Worm (Caenorhabditis elegans) whole organism, L4 larva: ENCODE measurements around the gene C33D9.13.

Experiments used
- D1046.2 ChIP-seq: fragments of 200-800 bp; sonication (Bioruptor generic); IDR thresholded peaks from 2 replicates; pipeline ENCODE4 v1.3.6; 2022; ENCODE audit warnings: missing genetic modification characterization, missing compliant biosample characterization
- F44E2.7 ChIP-seq: fragments of 200-800 bp; sonication (Bioruptor generic); IDR thresholded peaks from 2 replicates; pipeline ENCODE4 v2.1.2; 2022; ENCODE audit warnings: missing genetic modification characterization, missing compliant biosample characterization
- Y5F2A.4 ChIP-seq: fragments of 200-800 bp; sonication (Bioruptor generic); optimal IDR thresholded peaks from 2 replicates; lab custom pipeline; 2018; ENCODE audit warnings: mild to moderate bottlenecking, missing genetic modification characterization, missing compliant biosample characterization
- ZK546.5 ChIP-seq, 2 experiments: sonication (generic microtip); optimal IDR thresholded peaks; 2 replicates each; lab custom pipeline; 2017; ENCODE audit warnings: missing biosample characterization in 2 of 2, missing genetic modification characterization in 2 of 2
- aha-1 ChIP-seq: fragments of 150-350 bp; peaks from one replicate; lab custom pipeline; 2014; ENCODE audit warnings: missing biosample characterization, missing genetic modification characterization
- arid-1 ChIP-seq: fragments of 200-800 bp; sonication (Bioruptor generic); conservative IDR thresholded peaks from 2 replicates; pipeline ENCODE4 v1.3.6; 2022; ENCODE audit warnings: missing genetic modification reagents, missing genetic modification characterization, missing compliant biosample characterization
- ceh-44 ChIP-seq: fragments of 200-800 bp; sonication (Bioruptor generic); IDR thresholded peaks from 2 replicates; pipeline ENCODE4 v1.3.6; 2022; ENCODE audit warnings: missing genetic modification reagents, missing genetic modification characterization, missing compliant biosample characterization
- ces-1 ChIP-seq: fragments of 150-350 bp; sonication (generic microtip); optimal IDR thresholded peaks from 4 replicates; lab custom pipeline; 2014; ENCODE audit warnings: missing biosample characterization, missing genetic modification reagents, missing genetic modification characterization
- daf-12 ChIP-seq: fragments of 150-350 bp; optimal IDR thresholded peaks from 2 replicates; lab custom pipeline; 2014; ENCODE audit warnings: missing biosample characterization, missing genetic modification reagents, missing genetic modification characterization
- daf-16 ChIP-seq, 3 experiments: sonication (generic microtip); optimal IDR thresholded peaks; 2 replicates each; lab custom pipeline; 2016 to 2017; ENCODE audit warnings: missing genetic modification characterization in 3 of 3, missing genetic modification reagents in 3 of 3, mild to moderate bottlenecking in 2 of 3, missing compliant biosample characterization in 2 of 3, missing biosample characterization in 1 of 3, moderate library complexity in 1 of 3
- daf-8 ChIP-seq: fragments of 200-800 bp; sonication (Bioruptor generic); IDR thresholded peaks from 2 replicates; pipeline ENCODE4 v1.3.6; 2022; ENCODE audit warnings: missing genetic modification characterization, missing compliant biosample characterization
- dmd-6 ChIP-seq: fragments of 200-800 bp; sonication (Bioruptor generic); IDR thresholded peaks from 2 replicates; pipeline ENCODE4 v1.3.6; 2022; ENCODE audit warnings: missing genetic modification reagents, missing genetic modification characterization, missing compliant biosample characterization
- dmd-8 ChIP-seq: fragments of 200-800 bp; sonication (Bioruptor generic); IDR thresholded peaks from 2 replicates; pipeline ENCODE4 v1.3.6; 2022; ENCODE audit warnings: missing genetic modification characterization, missing compliant biosample characterization
- duxl-1 ChIP-seq: sonication (generic microtip); optimal IDR thresholded peaks from 2 replicates; lab custom pipeline; 2016; ENCODE audit warnings: mild to moderate bottlenecking, missing genetic modification characterization, moderate library complexity, missing compliant biosample characterization; ENCODE audit not compliant: poor library complexity
- dve-1 ChIP-seq: sonication (generic microtip); optimal IDR thresholded peaks from 2 replicates; lab custom pipeline; 2017; ENCODE audit warnings: antibody characterized with exemption, mild to moderate bottlenecking, missing genetic modification characterization, missing compliant biosample characterization; ENCODE audit not compliant: insufficient read depth
- egl-43 ChIP-seq: fragments of 200-800 bp; sonication (Bioruptor generic); IDR thresholded peaks from 2 replicates; pipeline ENCODE4 v1.3.6; 2022; ENCODE audit warnings: missing genetic modification reagents, missing genetic modification characterization, missing compliant biosample characterization
- fos-1 ChIP-seq: fragments of 150-350 bp; optimal IDR thresholded peaks from 2 replicates; lab custom pipeline; 2014; ENCODE audit warnings: missing biosample characterization, missing genetic modification characterization
- hlh-11 ChIP-seq: fragments of 200-800 bp; sonication (Bioruptor generic); optimal IDR thresholded peaks from 2 replicates; lab custom pipeline; 2018; ENCODE audit warnings: mild to moderate bottlenecking, missing genetic modification characterization, missing compliant biosample characterization
- hlh-30 ChIP-seq: sonication (generic microtip); optimal IDR thresholded peaks from 2 replicates; lab custom pipeline; 2017; ENCODE audit warnings: antibody characterized with exemption, mild to moderate bottlenecking, missing genetic modification characterization, missing compliant biosample characterization; ENCODE audit not compliant: insufficient read depth
- jun-1 ChIP-seq: fragments of 150-350 bp; optimal IDR thresholded peaks from 2 replicates; lab custom pipeline; 2014; ENCODE audit warnings: missing biosample characterization, missing genetic modification reagents, missing genetic modification characterization
- lim-7 ChIP-seq: fragments of 200-800 bp; sonication (Bioruptor generic); IDR thresholded peaks from 2 replicates; pipeline ENCODE4 v1.3.6; 2022; ENCODE audit warnings: missing genetic modification characterization, missing compliant biosample characterization
- lin-13 ChIP-seq: fragments of 150-350 bp; optimal IDR thresholded peaks from 2 replicates; lab custom pipeline; 2014; ENCODE audit warnings: missing biosample characterization, missing genetic modification reagents, missing genetic modification characterization
- lir-3 ChIP-seq: sonication (generic microtip); optimal IDR thresholded peaks from 2 replicates; lab custom pipeline; 2016; ENCODE audit warnings: mild to moderate bottlenecking, missing genetic modification characterization, missing compliant biosample characterization
- lsy-2 ChIP-seq, 2 experiments: fragments of 150-350 bp in 1 of 2; sonication (generic microtip) in 1 of 2; optimal IDR thresholded peaks; 2 replicates each; lab custom pipeline; 2014 to 2017; ENCODE audit warnings: missing biosample characterization in 2 of 2, missing genetic modification characterization in 2 of 2
- madf-9 ChIP-seq: fragments of 200-800 bp; sonication (Bioruptor generic); conservative IDR thresholded peaks from 2 replicates; pipeline ENCODE4 v1.3.6; 2022; ENCODE audit warnings: missing genetic modification reagents, missing genetic modification characterization, missing compliant biosample characterization
- mep-1 ChIP-seq: fragments of 150-350 bp; sonication (generic microtip); optimal IDR thresholded peaks from 3 replicates; lab custom pipeline; 2014; ENCODE audit warnings: missing biosample characterization, missing genetic modification characterization
- nhr-10 ChIP-seq: fragments of 150-350 bp; optimal IDR thresholded peaks from 2 replicates; lab custom pipeline; 2014; ENCODE audit warnings: missing biosample characterization, missing genetic modification characterization
- nhr-11 ChIP-seq: fragments of 150-350 bp; optimal IDR thresholded peaks from 2 replicates; lab custom pipeline; 2014; ENCODE audit warnings: missing biosample characterization, missing genetic modification characterization
- nhr-237 ChIP-seq: sonication (generic microtip); optimal IDR thresholded peaks from 2 replicates; lab custom pipeline; 2017; ENCODE audit warnings: missing biosample characterization, missing genetic modification characterization
- nhr-25 ChIP-seq: sonication (generic microtip); optimal IDR thresholded peaks from 2 replicates; lab custom pipeline; 2017; ENCODE audit warnings: missing genetic modification characterization, mild to moderate bottlenecking, missing compliant biosample characterization, antibody characterized with exemption, moderate library complexity, borderline replicate concordance; ENCODE audit not compliant: insufficient read depth
- nhr-28 ChIP-seq: fragments of 150-350 bp; optimal IDR thresholded peaks from 2 replicates; lab custom pipeline; 2014; ENCODE audit warnings: missing biosample characterization, missing genetic modification characterization
- nhr-41 ChIP-seq: fragments of 200-800 bp; sonication (Bioruptor generic); IDR thresholded peaks from 2 replicates; pipeline ENCODE4 v1.3.6; 2022; ENCODE audit warnings: missing genetic modification reagents, missing genetic modification characterization, missing compliant biosample characterization
- nhr-48 ChIP-seq: sonication (generic microtip); optimal IDR thresholded peaks from 2 replicates; lab custom pipeline; 2016; ENCODE audit warnings: mild to moderate bottlenecking, missing genetic modification characterization, missing compliant biosample characterization
- nhr-76 ChIP-seq: fragments of 150-350 bp; optimal IDR thresholded peaks from 2 replicates; lab custom pipeline; 2014; ENCODE audit warnings: missing biosample characterization, missing genetic modification characterization
- pha-4 ChIP-seq, 2 experiments: fragments of 150-350 bp in 1 of 2; fragments of 200-800 bp in 1 of 2; sonication (Bioruptor generic) in 1 of 2; IDR thresholded peaks in 1 of 2; optimal IDR thresholded peaks in 1 of 2; 2 replicates each; pipeline versions ENCODE4 v1.3.6 to Lab custom; 2014 to 2022; ENCODE audit warnings: missing genetic modification characterization in 2 of 2, missing genetic modification reagents in 2 of 2, missing biosample characterization in 1 of 2, missing compliant biosample characterization in 1 of 2
- php-3 ChIP-seq: fragments of 200-800 bp; sonication (Bioruptor generic); IDR thresholded peaks from 2 replicates; pipeline ENCODE4 v1.3.6; 2022; ENCODE audit warnings: missing genetic modification reagents, missing genetic modification characterization, missing compliant biosample characterization
- set-16 ChIP-seq: fragments of 200-800 bp; sonication (Bioruptor generic); IDR thresholded peaks from 2 replicates; pipeline ENCODE4 v1.3.6; 2022; ENCODE audit warnings: missing genetic modification reagents, missing genetic modification characterization, missing compliant biosample characterization
- snpc-1.2 ChIP-seq: fragments of 200-800 bp; sonication (Bioruptor generic); IDR thresholded peaks from 2 replicates; pipeline ENCODE4 v1.3.6; 2022; ENCODE audit warnings: missing genetic modification reagents, missing genetic modification characterization, missing compliant biosample characterization
- spr-1 ChIP-seq: sonication (generic microtip); optimal IDR thresholded peaks from 2 replicates; lab custom pipeline; 2016; ENCODE audit warnings: mild to moderate bottlenecking, missing genetic modification characterization, missing compliant biosample characterization
- tag-97 ChIP-seq: fragments of 200-800 bp; sonication (Bioruptor generic); IDR thresholded peaks from 2 replicates; pipeline ENCODE4 v1.3.6; 2022; ENCODE audit warnings: missing genetic modification characterization, missing compliant biosample characterization
- tra-1 ChIP-seq: fragments of 200-800 bp; sonication (Bioruptor generic); IDR thresholded peaks from 2 replicates; pipeline ENCODE4 v1.3.6; 2022; ENCODE audit warnings: missing genetic modification reagents, missing genetic modification characterization, missing compliant biosample characterization
- unc-62 ChIP-seq, 3 experiments: fragments of 150-350 bp in 1 of 3; sonication (generic microtip); optimal IDR thresholded peaks in 2 of 3; peaks in 1 of 3; 1 replicate in 1 of 3; 2 replicates in 2 of 3; lab custom pipeline; 2014 to 2017; ENCODE audit warnings: missing biosample characterization in 3 of 3, missing genetic modification characterization in 3 of 3, missing genetic modification reagents in 3 of 3, missing genotype in 1 of 3
- zfp-2 ChIP-seq: sonication (generic microtip); optimal IDR thresholded peaks from 2 replicates; lab custom pipeline; 2016; ENCODE audit warnings: mild to moderate bottlenecking, missing genetic modification characterization, missing compliant biosample characterization
- zfp-3 ChIP-seq: fragments of 200-800 bp; sonication (Bioruptor generic); conservative IDR thresholded peaks from 2 replicates; pipeline ENCODE4 v1.3.6; 2022; ENCODE audit warnings: missing genetic modification reagents, missing genetic modification characterization, missing compliant biosample characterization
- zip-2 ChIP-seq: fragments of 150-350 bp; optimal IDR thresholded peaks from 2 replicates; lab custom pipeline; 2014; ENCODE audit warnings: missing biosample characterization, missing genetic modification characterization

Gene C33D9.13

ce11 chrIV:8794895-8795665 lies 10.0 kb upstream of the C33D9.13 start (continued):
- no peak for TF ChIP-seq lim-7 (GFP tag; lab: Robert Waterston, UW)
- no peak for TF ChIP-seq fos-1
- TF ChIP-seq snpc-1.2 = no peak
- TF ChIP-seq egl-43 (GFP tag; lab: Robert Waterston, UW) = peak; percentile 82
- peak; percentile 86; the same call in 1 of the 2 replicates for TF ChIP-seq nhr-41 (GFP tag; lab: Robert Waterston, UW)
- peak; percentile 84 for TF ChIP-seq nhr-11 (tag; lab: Kevin White, UChicago)
- TF ChIP-seq ces-1 (GFP tag; lab: Kevin White, UChicago) = peak; percentile 1
- TF ChIP-seq duxl-1 (tag; lab: Kevin White, UChicago) = peak; percentile 2
- peak; percentile 70 to 78 for TF ChIP-seq lsy-2 (tag; optimal IDR thresholded peaks at IDR 0.05; lab: Kevin White, UChicago)
- peak; percentile 53 for TF ChIP-seq spr-1 (tag; lab: Kevin White, UChicago)
- TF ChIP-seq nhr-237 = no peak
- no peak for TF ChIP-seq tag-97
- no peak for TF ChIP-seq zip-2
- TF ChIP-seq ceh-44 (GFP tag; lab: Robert Waterston, UW) = 0 out of 2 replicates have a peak, but pooled peaks have one; percentile 31
- TF ChIP-seq tra-1 = peak; percentile 93
- TF ChIP-seq mep-1 (tag; lab: Kevin White, UChicago) = peak; percentile 96
- TF ChIP-seq madf-9 = 0 out of 2 replicates have a peak, but pooled peaks have one; percentile 3
- no peak for TF ChIP-seq zfp-2
- peak; percentile 81 for TF ChIP-seq lin-13 (GFP tag; lab: Kevin White, UChicago)
- TF ChIP-seq pha-4 (GFP tag; IDR thresholded peaks at IDR 0.05; lab: Robert Waterston, UW) = peak; percentile 79; the same call in 1 of the 2 replicates
- no peak for TF ChIP-seq pha-4 (tag; optimal IDR thresholded peaks at IDR 0.05; lab: Kevin White, UChicago)
- 0 out of 2 replicates have a peak, but pooled peaks have one; percentile 18 for TF ChIP-seq arid-1 (GFP tag; lab: Robert Waterston, UW)
- peak; percentile 88 for TF ChIP-seq nhr-10 (tag; lab: Kevin White, UChicago)

ce11 chrIV:8793223-8793622 lies 8.1 kb upstream of the C33D9.13 start:
- TF ChIP-seq nhr-28 (tag; lab: Kevin White, UChicago) = peak; percentile 84
- no peak for TF ChIP-seq dmd-8 (GFP tag; lab: Robert Waterston, UW)
- TF ChIP-seq D1046.2 (GFP tag; lab: Robert Waterston, UW) = no peak
- TF ChIP-seq nhr-10 (tag; lab: Kevin White, UChicago) = no peak
- no peak for TF ChIP-seq duxl-1 (tag; lab: Kevin White, UChicago)
- no peak for TF ChIP-seq Y5F2A.4 (GFP tag; lab: Kevin White, UChicago)
- TF ChIP-seq aha-1 = peak; percentile 66
- TF ChIP-seq ces-1 (GFP tag; lab: Kevin White, UChicago) = no peak
- peak in 1 of 2 experiments; percentile 97 for TF ChIP-seq unc-62 (GFP tag; optimal IDR thresholded peaks at IDR 0.05 in 1 of 2; lab: Kevin White, UChicago)
- no peak for TF ChIP-seq unc-62 (tag; optimal IDR thresholded peaks at IDR 0.05; lab: Kevin White, UChicago)
- TF ChIP-seq madf-9 = no peak
- no peak for TF ChIP-seq daf-16 (GFP tag; optimal IDR thresholded peaks at IDR 0.05; lab: Kevin White, UChicago)
- peak; percentile 26 for TF ChIP-seq daf-16 (tag; optimal IDR thresholded peaks at IDR 0.05; lab: Kevin White, UChicago)
- no peak for TF ChIP-seq zfp-3
- no peak for TF ChIP-seq tag-97
- TF ChIP-seq F44E2.7 (GFP tag; lab: Robert Waterston, UW) = no peak
- peak in 1 of 2 experiments; percentile 19 for TF ChIP-seq lsy-2 (tag; optimal IDR thresholded peaks at IDR 0.05; lab: Kevin White, UChicago)
- no peak for TF ChIP-seq daf-12 (tag; lab: Kevin White, UChicago)
- TF ChIP-seq dve-1 (tag; lab: Kevin White, UChicago) = peak; percentile 37
- peak; percentile 25 for TF ChIP-seq hlh-30 (tag; lab: Kevin White, UChicago)
- TF ChIP-seq nhr-25 = peak; percentile 94
- TF ChIP-seq nhr-48 = no peak
- TF ChIP-seq arid-1 (GFP tag; lab: Robert Waterston, UW) = no peak
- TF ChIP-seq ceh-44 (GFP tag; lab: Robert Waterston, UW) = no peak
- no peak for TF ChIP-seq php-3
- no peak for TF ChIP-seq daf-8 (GFP tag; lab: Robert Waterston, UW)
- TF ChIP-seq set-16 (GFP tag; lab: Robert Waterston, UW) = no peak
- TF ChIP-seq dmd-6 (GFP tag; lab: Robert Waterston, UW) = peak; percentile 71
- TF ChIP-seq hlh-11 = peak; percentile 85
- no peak for TF ChIP-seq jun-1 (tag; lab: Kevin White, UChicago)
- no peak for TF ChIP-seq nhr-76
- TF ChIP-seq ZK546.5 (tag; optimal IDR thresholded peaks at IDR 0.05; lab: Kevin White, UChicago) = no peak
- no peak for TF ChIP-seq lir-3 (tag; lab: Kevin White, UChicago)
